Worm (Caenorhabditis elegans) whole organism, mixed stage, embryonic: ENCODE results near the gene srlf-5.

ENCODE experiments used
- ceh-39 ChIP-seq: fragments of 150-350 bp; optimal IDR thresholded peaks from 2 replicates; lab custom pipeline; 2014; ENCODE audit warnings: missing biosample characterization, missing genetic modification characterization
- cnd-1 ChIP-seq: fragments of 200-800 bp; sonication (Bioruptor generic); optimal IDR thresholded peaks from 2 replicates; lab custom pipeline; 2018; ENCODE audit warnings: mild to moderate bottlenecking, missing genetic modification characterization, missing compliant biosample characterization
- elt-1 ChIP-seq: sonication (generic microtip); optimal IDR thresholded peaks from 2 replicates; lab custom pipeline; 2017; ENCODE audit warnings: missing genetic modification characterization, mild to moderate bottlenecking, missing compliant biosample characterization, antibody characterized with exemption, moderate library complexity, borderline replicate concordance; ENCODE audit not compliant: insufficient read depth
- ham-2 ChIP-seq: fragments of 200-800 bp; sonication (Bioruptor generic); optimal IDR thresholded peaks from 2 replicates; lab custom pipeline; 2018; ENCODE audit warnings: mild to moderate bottlenecking, missing genetic modification characterization, missing compliant biosample characterization
- lin-13 ChIP-seq: fragments of 150-350 bp; optimal IDR thresholded peaks from 2 replicates; lab custom pipeline; 2014; ENCODE audit warnings: missing biosample characterization, missing genetic modification characterization
- lsy-2 ChIP-seq: fragments of 150-350 bp; optimal IDR thresholded peaks from 2 replicates; lab custom pipeline; 2014; ENCODE audit warnings: missing biosample characterization, missing genetic modification characterization
- mab-5 ChIP-seq: fragments of 150-350 bp; optimal IDR thresholded peaks from 2 replicates; lab custom pipeline; 2014; ENCODE audit warnings: missing biosample characterization, missing genetic modification characterization
- nhr-12 ChIP-seq: fragments of 150-350 bp; optimal IDR thresholded peaks from 2 replicates; lab custom pipeline; 2014; ENCODE audit warnings: missing biosample characterization, missing genetic modification characterization
- nhr-76 ChIP-seq: sonication (generic microtip); optimal IDR thresholded peaks from 2 replicates; lab custom pipeline; 2017; ENCODE audit warnings: missing biosample characterization, missing genetic modification characterization
- sem-2 ChIP-seq: fragments of 200-800 bp; sonication (Bioruptor generic); optimal IDR thresholded peaks from 2 replicates; lab custom pipeline; 2018; ENCODE audit warnings: mild to moderate bottlenecking, missing genetic modification characterization, missing compliant biosample characterization
- snpc-4 ChIP-seq: fragments of 150-350 bp; optimal IDR thresholded peaks from 2 replicates; lab custom pipeline; 2014; ENCODE audit warnings: missing biosample characterization, missing genetic modification characterization
- sptf-1 ChIP-seq: sonication (generic microtip); optimal IDR thresholded peaks from 2 replicates; lab custom pipeline; 2017; ENCODE audit warnings: mild to moderate bottlenecking, missing genetic modification characterization, moderate library complexity, missing compliant biosample characterization
- unc-62 ChIP-seq: fragments of 150-350 bp; optimal IDR thresholded peaks from 2 replicates; lab custom pipeline; 2014; ENCODE audit warnings: missing biosample characterization, missing genetic modification reagents, missing genetic modification characterization

- TF ChIP-seq mab-5 (no peak), ceh-39 (tag; lab: Kevin White, UChicago) (no peak), nhr-76 (tag; lab: Kevin White, UChicago) (no peak), snpc-4 (no peak), elt-1 (tag; lab: Kevin White, UChicago) (no peak), lsy-2 (tag; lab: Kevin White, UChicago) (no peak), ham-2 (no peak), cnd-1 (tag; lab: Kevin White, UChicago) (no peak), nhr-12 (tag; lab: Kevin White, UChicago) (no peak), sem-2 (GFP tag; lab: Kevin White, UChicago) (no peak), lin-13 (tag; lab: Kevin White, UChicago) (no peak), sptf-1 (tag; lab: Kevin White, UChicago) (no peak), unc-62 (GFP tag; lab: Kevin White, UChicago) (no peak)
Measured at ce11 chrIV:12900267-12900666, 26.3 kb downstream of the srlf-5 start, which contains the start of gene K08D8.10.
